Fruit fly (Drosophila melanogaster): ENCODE measurements around the gene Icmt.
A peak's percentile ranks its signal among the peaks of the same experiment; 100 is the strongest.

Gene Icmt

DNA sequence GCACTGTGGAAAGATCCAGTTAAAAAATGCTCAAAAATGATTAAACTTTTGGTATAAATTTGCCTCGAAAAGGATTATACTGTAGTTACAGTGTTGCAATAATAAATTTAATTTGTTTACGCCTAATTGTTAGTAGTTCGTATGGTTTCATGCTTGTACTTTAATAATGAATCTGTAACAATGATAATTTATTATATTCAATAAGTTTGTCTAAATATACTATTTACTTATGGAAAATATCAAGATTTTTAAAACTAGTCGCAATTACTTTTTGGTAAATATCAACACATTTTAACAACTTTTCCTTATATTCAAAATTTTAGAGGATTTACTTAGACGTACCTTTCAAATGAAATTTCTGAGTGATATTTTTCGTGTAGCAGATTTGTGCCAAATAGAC, 23.2 kb upstream of the Icmt start, which contains the start of gene CG11262:
Gene CG11262, plus strand, starts transcription at position 301 of the 400 bp plus-strand sequence.
- TF ChIP-seq usp (GFP tag; optimal IDR thresholded peaks at IDR 0.05) (no peak), zen2 (GFP tag; IDR thresholded peaks at IDR 0.05; ENCODE audit: partially characterized antibody) (no peak), pan (optimal IDR thresholded peaks at IDR 0.05) (no peak), pan (GFP tag; optimal IDR thresholded peaks at IDR 0.05 in 1 of 2, IDR thresholded peaks at IDR 0.05 in 1 of 2) (no peak), CG17612 (GFP tag; IDR thresholded peaks at IDR 0.05) (no peak), tup (GFP tag; optimal IDR thresholded peaks at IDR 0.05) (no peak), cato (GFP tag; optimal IDR thresholded peaks at IDR 0.05; ENCODE audit: borderline replicate concordance) (no peak), Doc2 (GFP tag; IDR thresholded peaks at IDR 0.05) (no peak), pb (GFP tag; optimal IDR thresholded peaks at IDR 0.05) (no peak), tx (GFP tag; optimal IDR thresholded peaks at IDR 0.05) (no peak), CG11695 (GFP tag; IDR thresholded peaks at IDR 0.05) (no peak), CG8944 (GFP tag; optimal IDR thresholded peaks at IDR 0.05) (no peak), Optix (GFP tag; IDR thresholded peaks at IDR 0.05) (no peak), Ptx1 (GFP tag; IDR thresholded peaks at IDR 0.05) (no peak), CG31388 (GFP tag; optimal IDR thresholded peaks at IDR 0.05) (no peak), dimm (GFP tag; IDR thresholded peaks at IDR 0.05) (no peak), bigmax (GFP tag; optimal IDR thresholded peaks at IDR 0.05) (no peak)

DNA sequence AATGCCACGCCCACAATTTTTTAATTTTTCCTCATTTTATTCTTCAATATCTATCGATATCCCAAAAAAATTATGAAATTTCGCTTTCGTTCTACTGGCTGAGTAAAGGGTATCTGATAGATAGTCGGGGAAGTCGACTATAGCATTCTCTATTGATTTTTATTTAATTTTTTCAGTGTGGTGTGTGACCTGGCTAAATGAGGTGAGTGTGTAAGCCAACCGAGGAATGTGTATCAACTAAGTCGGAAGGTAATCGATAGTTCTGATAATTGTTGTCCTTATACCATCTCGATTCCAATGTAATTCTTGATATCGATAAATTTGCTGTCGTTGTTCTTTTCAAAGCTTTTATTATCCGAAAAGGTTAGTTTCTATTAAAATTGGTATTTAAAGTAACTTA, 11.6 kb upstream of the Icmt start, which contains the start of gene CG11263:
Gene CG11263, plus strand, starts transcription at position 328 of the 400 bp plus-strand sequence.
- TF ChIP-seq slp2 (GFP tag; optimal IDR thresholded peaks at IDR 0.05): peak; percentile 62
- peak; percentile 46 for TF ChIP-seq unpg (GFP tag; optimal IDR thresholded peaks at IDR 0.05)
- no peak for TF ChIP-seq CG3407 (GFP tag; optimal IDR thresholded peaks at IDR 0.05)
- no peak for TF ChIP-seq CG6654 (GFP tag; optimal IDR thresholded peaks at IDR 0.05)
- TF ChIP-seq mld (GFP tag; IDR thresholded peaks at IDR 0.05; ENCODE audit: partially characterized antibody): no peak
- no peak for TF ChIP-seq CG17802 (tag; optimal IDR thresholded peaks at IDR 0.05)
- TF ChIP-seq BtbVII (GFP tag; optimal IDR thresholded peaks at IDR 0.05): no peak
- TF ChIP-seq lola (GFP tag; optimal IDR thresholded peaks at IDR 0.05): no peak
- TF ChIP-seq ttk (GFP tag; IDR thresholded peaks at IDR 0.05): no peak
- TF ChIP-seq pum (GFP tag; optimal IDR thresholded peaks at IDR 0.05): peak; percentile 24
- TF ChIP-seq esg (GFP tag; conservative IDR thresholded peaks at IDR 0.05): no peak
- TF ChIP-seq gsb-n (tag; optimal IDR thresholded peaks at IDR 0.05): no peak
- TF ChIP-seq Side (GFP tag; optimal IDR thresholded peaks at IDR 0.05): peak; percentile 66
- TF ChIP-seq sisA (GFP tag; IDR thresholded peaks at IDR 0.05): peak; percentile 68
- peak; percentile 7 for TF ChIP-seq CG16863 (GFP tag; optimal IDR thresholded peaks at IDR 0.05)
- TF ChIP-seq gt (GFP tag; IDR thresholded peaks at IDR 0.05): no peak
- TF ChIP-seq p53 (GFP tag; optimal IDR thresholded peaks at IDR 0.05): peak; percentile 29
- peak; percentile 11 for TF ChIP-seq CG12744 (GFP tag; optimal IDR thresholded peaks at IDR 0.05)
- peak; percentile 56 for TF ChIP-seq CG4424 (GFP tag; optimal IDR thresholded peaks at IDR 0.05)
- TF ChIP-seq CG12219 (GFP tag; optimal IDR thresholded peaks at IDR 0.05): no peak
- TF ChIP-seq CG9437 (GFP tag; optimal IDR thresholded peaks at IDR 0.05): no peak
- peak; percentile 45 for TF ChIP-seq fu2 (GFP tag; optimal IDR thresholded peaks at IDR 0.05)
- peak; percentile 26; the same call in 1 of the 3 replicates for TF ChIP-seq CG11695 (GFP tag; IDR thresholded peaks at IDR 0.05)
- peak; percentile 71 for TF ChIP-seq Hmr (GFP tag; optimal IDR thresholded peaks at IDR 0.05)
- peak; percentile 75 for TF ChIP-seq vnd (GFP tag; IDR thresholded peaks at IDR 0.05; ENCODE audit: partially characterized antibody)
- TF ChIP-seq Pdp1 (GFP tag; optimal IDR thresholded peaks at IDR 0.05): peak in 1 of 2 experiments; percentile 31
- peak; percentile 60 for TF ChIP-seq CG32532 (GFP tag; IDR thresholded peaks at IDR 0.05)
- TF ChIP-seq CG7786 (GFP tag; optimal IDR thresholded peaks at IDR 0.05): peak; percentile 66
- TF ChIP-seq CG5245 (GFP tag; optimal IDR thresholded peaks at IDR 0.05): peak; percentile 7
- TF ChIP-seq row (GFP tag; IDR thresholded peaks at IDR 0.05): peak; percentile 62
- TF ChIP-seq prd (optimal IDR thresholded peaks at IDR 0.05): no peak
- TF ChIP-seq prd (GFP tag; IDR thresholded peaks at IDR 0.05): peak; percentile 52; the same call in 1 of the 3 replicates
- TF ChIP-seq fd3F (GFP tag; optimal IDR thresholded peaks at IDR 0.05): no peak
- TF ChIP-seq nmo (GFP tag; optimal IDR thresholded peaks at IDR 0.05): peak; percentile 46
- TF ChIP-seq HLH4C (GFP tag; IDR thresholded peaks at IDR 0.05; ENCODE audit: partially characterized antibody): peak; percentile 88

All from whole organism, embryonic.